Worm (Caenorhabditis elegans) whole organism, L4 larva: ENCODE results near the gene hat-1.

Experiments used
- F26F4.8 ChIP-seq: fragments of 200-800 bp; sonication (Bioruptor generic); conservative IDR thresholded peaks from 2 replicates; pipeline ENCODE4 v1.3.6; 2022; ENCODE audit warnings: missing genetic modification characterization, missing compliant biosample characterization
- F37D6.2 ChIP-seq: sonication (generic microtip); optimal IDR thresholded peaks from 2 replicates; lab custom pipeline; 2016; ENCODE audit warnings: mild to moderate bottlenecking, missing genetic modification characterization, missing compliant biosample characterization
- F44E2.7 ChIP-seq: fragments of 200-800 bp; sonication (Bioruptor generic); IDR thresholded peaks from 2 replicates; pipeline ENCODE4 v2.1.2; 2022; ENCODE audit warnings: missing genetic modification characterization, missing compliant biosample characterization
- T26A8.4 ChIP-seq: fragments of 200-800 bp; sonication (Bioruptor generic); IDR thresholded peaks from 2 replicates; pipeline ENCODE4 v1.3.6; 2022; ENCODE audit warnings: missing genetic modification characterization, missing compliant biosample characterization
- attf-4 ChIP-seq: sonication (generic microtip); optimal IDR thresholded peaks from 3 replicates; lab custom pipeline; 2017; ENCODE audit warnings: missing biosample characterization, missing genetic modification characterization
- ceh-32 ChIP-seq: sonication (generic microtip); optimal IDR thresholded peaks from 2 replicates; lab custom pipeline; 2016; ENCODE audit warnings: mild to moderate bottlenecking, missing genetic modification characterization, missing compliant biosample characterization; ENCODE audit not compliant: poor library complexity
- ceh-62 ChIP-seq: sonication (generic microtip); optimal IDR thresholded peaks from 2 replicates; lab custom pipeline; 2017; ENCODE audit warnings: missing biosample characterization, missing genetic modification characterization
- cey-2 ChIP-seq: sonication (generic microtip); optimal IDR thresholded peaks from 3 replicates; lab custom pipeline; 2017; ENCODE audit warnings: missing genetic modification characterization, mild to moderate bottlenecking, missing compliant biosample characterization, antibody characterized with exemption, borderline replicate concordance; ENCODE audit not compliant: insufficient read depth
- daf-16 ChIP-seq, 3 experiments: sonication (generic microtip); optimal IDR thresholded peaks; 2 replicates each; lab custom pipeline; 2016 to 2017; ENCODE audit warnings: missing genetic modification characterization in 3 of 3, missing genetic modification reagents in 3 of 3, mild to moderate bottlenecking in 2 of 3, missing compliant biosample characterization in 2 of 3, missing biosample characterization in 1 of 3, moderate library complexity in 1 of 3
- gei-8 ChIP-seq: fragments of 200-800 bp; sonication (Bioruptor generic); optimal IDR thresholded peaks from 2 replicates; lab custom pipeline; 2018; ENCODE audit warnings: mild to moderate bottlenecking, missing genetic modification characterization, missing compliant biosample characterization
- hlh-11 ChIP-seq: fragments of 200-800 bp; sonication (Bioruptor generic); optimal IDR thresholded peaks from 2 replicates; lab custom pipeline; 2018; ENCODE audit warnings: mild to moderate bottlenecking, missing genetic modification characterization, missing compliant biosample characterization
- hlh-30 ChIP-seq: sonication (generic microtip); optimal IDR thresholded peaks from 2 replicates; lab custom pipeline; 2017; ENCODE audit warnings: antibody characterized with exemption, mild to moderate bottlenecking, missing genetic modification characterization, missing compliant biosample characterization; ENCODE audit not compliant: insufficient read depth
- jun-1 ChIP-seq: fragments of 150-350 bp; optimal IDR thresholded peaks from 2 replicates; lab custom pipeline; 2014; ENCODE audit warnings: missing biosample characterization, missing genetic modification reagents, missing genetic modification characterization
- lin-1 ChIP-seq: fragments of 200-800 bp; sonication (Bioruptor generic); IDR thresholded peaks from 2 replicates; pipeline ENCODE4 v1.3.6; 2022; ENCODE audit warnings: missing genetic modification reagents, missing genetic modification characterization, missing compliant biosample characterization
- lin-29 ChIP-seq: fragments of 200-800 bp; sonication (Bioruptor generic); IDR thresholded peaks from 2 replicates; pipeline ENCODE4 v1.3.6; 2022; ENCODE audit warnings: missing genetic modification reagents, missing genetic modification characterization, missing compliant biosample characterization
- lin-38 ChIP-seq: fragments of 200-800 bp; sonication (Bioruptor generic); IDR thresholded peaks from 2 replicates; pipeline ENCODE4 v1.3.6; 2022; ENCODE audit warnings: missing genetic modification reagents, missing genetic modification characterization, missing compliant biosample characterization
- mdl-1 ChIP-seq, 2 experiments: fragments of 150-350 bp in 1 of 2; sonication (generic microtip) in 1 of 2; optimal IDR thresholded peaks; 2 replicates each; lab custom pipeline; 2014 to 2017; ENCODE audit warnings: missing biosample characterization in 2 of 2, missing genetic modification characterization in 2 of 2
- mes-2 ChIP-seq: sonication (generic microtip); optimal IDR thresholded peaks from 2 replicates; lab custom pipeline; 2016; ENCODE audit warnings: missing genotype, mild to moderate bottlenecking, missing genetic modification characterization, missing compliant biosample characterization; ENCODE audit not compliant: poor library complexity, severe bottlenecking
- mxl-2 ChIP-seq: fragments of 200-800 bp; sonication (Bioruptor generic); conservative IDR thresholded peaks from 2 replicates; pipeline ENCODE4 v1.3.6; 2022; ENCODE audit warnings: missing genetic modification reagents, missing genetic modification characterization, missing compliant biosample characterization
- nhr-102 ChIP-seq: sonication (generic microtip); optimal IDR thresholded peaks from 2 replicates; lab custom pipeline; 2016; ENCODE audit warnings: mild to moderate bottlenecking, missing genetic modification characterization, moderate library complexity, missing compliant biosample characterization
- nhr-111 ChIP-seq: fragments of 200-800 bp; sonication (Bioruptor generic); optimal IDR thresholded peaks from 2 replicates; lab custom pipeline; 2018; ENCODE audit warnings: mild to moderate bottlenecking, missing genetic modification characterization, missing compliant biosample characterization
- nhr-25 ChIP-seq: sonication (generic microtip); optimal IDR thresholded peaks from 2 replicates; lab custom pipeline; 2017; ENCODE audit warnings: missing genetic modification characterization, mild to moderate bottlenecking, missing compliant biosample characterization, antibody characterized with exemption, moderate library complexity, borderline replicate concordance; ENCODE audit not compliant: insufficient read depth
- nhr-76 ChIP-seq: fragments of 150-350 bp; optimal IDR thresholded peaks from 2 replicates; lab custom pipeline; 2014; ENCODE audit warnings: missing biosample characterization, missing genetic modification characterization
- php-3 ChIP-seq: fragments of 200-800 bp; sonication (Bioruptor generic); IDR thresholded peaks from 2 replicates; pipeline ENCODE4 v1.3.6; 2022; ENCODE audit warnings: missing genetic modification reagents, missing genetic modification characterization, missing compliant biosample characterization
- pqm-1 ChIP-seq: sonication (generic microtip); optimal IDR thresholded peaks from 2 replicates; lab custom pipeline; 2017; ENCODE audit warnings: missing biosample characterization, missing genetic modification characterization
- rbr-2 ChIP-seq: sonication (generic microtip); optimal IDR thresholded peaks from 2 replicates; lab custom pipeline; 2016; ENCODE audit warnings: missing genotype, missing genetic modification characterization, missing compliant biosample characterization
- skn-1 ChIP-seq: fragments of 150-350 bp; optimal IDR thresholded peaks from 2 replicates; lab custom pipeline; 2014; ENCODE audit warnings: missing biosample characterization, missing genetic modification characterization
- snpc-1.2 ChIP-seq: fragments of 200-800 bp; sonication (Bioruptor generic); IDR thresholded peaks from 2 replicates; pipeline ENCODE4 v1.3.6; 2022; ENCODE audit warnings: missing genetic modification reagents, missing genetic modification characterization, missing compliant biosample characterization
- spr-3 ChIP-seq: fragments of 200-800 bp; sonication (Bioruptor generic); optimal IDR thresholded peaks from 2 replicates; lab custom pipeline; 2018; ENCODE audit warnings: mild to moderate bottlenecking, missing genetic modification characterization, missing compliant biosample characterization
- tra-1 ChIP-seq: fragments of 200-800 bp; sonication (Bioruptor generic); IDR thresholded peaks from 2 replicates; pipeline ENCODE4 v1.3.6; 2022; ENCODE audit warnings: missing genetic modification reagents, missing genetic modification characterization, missing compliant biosample characterization
- unc-130 ChIP-seq: sonication (generic microtip); optimal IDR thresholded peaks from 2 replicates; lab custom pipeline; 2016; ENCODE audit warnings: missing genetic modification reagents, missing genetic modification characterization, missing compliant biosample characterization
- unc-62 ChIP-seq, 3 experiments: fragments of 150-350 bp in 1 of 3; sonication (generic microtip); optimal IDR thresholded peaks in 2 of 3; peaks in 1 of 3; 1 replicate in 1 of 3; 2 replicates in 2 of 3; lab custom pipeline; 2014 to 2017; ENCODE audit warnings: missing biosample characterization in 3 of 3, missing genetic modification characterization in 3 of 3, missing genetic modification reagents in 3 of 3, missing genotype in 1 of 3
- zfp-3 ChIP-seq: fragments of 200-800 bp; sonication (Bioruptor generic); conservative IDR thresholded peaks from 2 replicates; pipeline ENCODE4 v1.3.6; 2022; ENCODE audit warnings: missing genetic modification reagents, missing genetic modification characterization, missing compliant biosample characterization

The hat-1 gene

ce11 chrIII:10407198-10407663 lies at the start of gene hat-1 (continued):
- TF ChIP-seq jun-1 (tag; lab: Kevin White, UChicago) (peak; percentile 57), nhr-76 (tag; lab: Kevin White, UChicago) (no peak), lin-38 (GFP tag; lab: Robert Waterston, UW) (peak; percentile 94)

DNA sequence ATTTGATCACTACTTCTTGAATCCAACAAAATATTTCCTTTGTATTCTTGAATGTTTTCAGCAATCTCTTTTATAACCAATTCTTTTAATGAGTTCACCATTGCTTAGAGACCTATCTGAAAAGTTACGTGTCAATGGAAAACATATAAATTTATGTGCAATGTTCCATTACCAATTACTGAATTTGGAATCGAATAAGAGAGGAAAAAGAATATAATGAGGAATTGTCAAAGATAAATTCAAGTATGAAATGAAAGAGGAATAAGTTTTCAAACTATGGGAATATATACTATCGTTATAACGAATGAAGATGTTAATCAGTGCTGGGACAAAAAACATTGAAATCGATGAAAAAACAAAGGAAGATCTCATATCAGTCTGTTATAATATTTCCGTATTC lies 44.0 kb upstream of the hat-1 start, which contains the start of gene H04D03.4:
H04D03.4 (minus strand) TSS at position 101 of the 400 bp plus-strand sequence.
- TF ChIP-seq T26A8.4 (GFP tag; lab: Robert Waterston, UW) (no peak), mxl-2 (no peak), zfp-3 (no peak), gei-8 (GFP tag; lab: Kevin White, UChicago) (no peak), unc-62 (GFP tag; optimal IDR thresholded peaks at IDR 0.05 in 1 of 2; lab: Kevin White, UChicago) (no peak), unc-62 (tag; optimal IDR thresholded peaks at IDR 0.05; lab: Kevin White, UChicago) (no peak), lin-29 (GFP tag; lab: Robert Waterston, UW) (no peak), mes-2 (tag; lab: Kevin White, UChicago) (no peak), nhr-111 (GFP tag; lab: Kevin White, UChicago) (no peak), attf-4 (tag; lab: Kevin White, UChicago) (no peak), nhr-76 (tag; lab: Kevin White, UChicago) (no peak), unc-130 (GFP tag; lab: Kevin White, UChicago) (no peak), skn-1 (tag; lab: Kevin White, UChicago) (no peak), daf-16 (GFP tag; optimal IDR thresholded peaks at IDR 0.05; lab: Kevin White, UChicago) (no peak), daf-16 (tag; optimal IDR thresholded peaks at IDR 0.05; lab: Kevin White, UChicago) (no peak), F37D6.2 (no peak), rbr-2 (tag; lab: Kevin White, UChicago) (no peak), nhr-25 (tag; lab: Kevin White, UChicago) (no peak), ceh-62 (tag; lab: Kevin White, UChicago) (no peak)

ce11 chrIII:10446730-10447129 lies 39.7 kb upstream of the hat-1 start, which contains the start of gene H04D03.7:
H04D03.7 (minus strand) TSS chrIII:10446830.
- TF ChIP-seq jun-1 (tag; lab: Kevin White, UChicago) (no peak), tra-1 (no peak), cey-2 (tag; lab: Kevin White, UChicago) (no peak), snpc-1.2 (GFP tag; lab: Robert Waterston, UW) (no peak), hlh-11 (tag; lab: Kevin White, UChicago) (no peak), mdl-1 (tag; optimal IDR thresholded peaks at IDR 0.05; lab: Kevin White, UChicago) (no peak), pqm-1 (tag; lab: Kevin White, UChicago) (no peak), lin-1 (GFP tag; lab: Robert Waterston, UW) (no peak), php-3 (GFP tag; lab: Robert Waterston, UW) (no peak), zfp-3 (no peak)

DNA sequence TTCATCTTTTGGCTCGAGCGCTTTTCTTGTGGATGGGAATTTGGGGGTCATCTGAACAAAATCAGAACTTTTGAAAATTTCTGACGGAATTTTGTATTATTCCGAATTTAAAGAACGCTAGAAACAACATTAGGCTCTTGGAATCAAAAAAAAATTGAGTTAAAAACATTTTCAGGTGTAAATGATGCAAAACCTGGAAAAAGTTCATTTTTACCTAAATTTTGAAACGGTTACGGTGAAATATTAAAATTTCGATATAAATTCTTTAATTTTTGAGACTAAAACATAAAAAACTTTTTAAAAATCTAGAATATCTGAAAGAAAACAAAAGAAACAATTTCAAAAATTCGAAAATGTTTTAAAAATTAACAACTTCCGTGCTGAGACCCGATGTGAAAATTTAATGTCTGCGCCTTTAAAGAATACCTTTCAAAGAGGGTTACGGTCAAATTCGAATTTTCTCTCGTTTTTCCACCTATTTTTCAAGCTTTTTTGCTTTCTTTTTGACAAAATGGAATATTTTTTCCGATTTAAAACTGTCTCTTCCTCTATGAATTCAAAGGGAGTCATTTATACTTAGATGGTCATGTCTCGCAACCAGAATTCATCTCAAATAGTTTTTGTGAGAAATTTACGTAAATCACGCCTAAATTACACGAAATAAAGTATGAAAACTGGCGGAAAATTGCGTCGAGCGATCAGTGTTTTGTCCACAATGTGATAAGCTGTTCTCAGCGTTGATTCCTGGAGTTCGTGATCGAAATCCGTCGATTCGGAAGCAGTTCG lies 35.5 kb upstream of the hat-1 start, which contains the start of the genes H04D03.2 and ecps-2:
H04D03.2 (minus strand) TSS at position 51 of the 786 bp plus-strand sequence.
ecps-2 (plus strand) TSS at position 736 of the 786 bp plus-strand sequence.
- TF ChIP-seq unc-62 (GFP tag; optimal IDR thresholded peaks at IDR 0.05 in 1 of 2; lab: Kevin White, UChicago) = peak in 1 of 2 experiments; percentile 66
- no peak for TF ChIP-seq unc-62 (tag; optimal IDR thresholded peaks at IDR 0.05; lab: Kevin White, UChicago)
- TF ChIP-seq ceh-32 = no peak
- TF ChIP-seq F26F4.8 (GFP tag; lab: Robert Waterston, UW) = no peak
- TF ChIP-seq spr-3 = no peak
- no peak for TF ChIP-seq nhr-102 (tag; lab: Kevin White, UChicago)
- no peak for TF ChIP-seq F44E2.7 (GFP tag; lab: Robert Waterston, UW)
- TF ChIP-seq hlh-30 (tag; lab: Kevin White, UChicago) = no peak
